Fruit fly (Drosophila melanogaster) whole organism, adult: Measurements from ENCODE around the gene CG15382.

Experiments used
- CG11617 ChIP-seq: fragments of 200-800 bp; sonication (Bioruptor generic); optimal IDR thresholded peaks from 2 replicates; lab custom pipeline; 2017; ENCODE audit warnings: mild to moderate bottlenecking, missing biosample characterization, missing genetic modification reagents, missing genetic modification characterization
- CG14711 ChIP-seq: fragments of 200-800 bp; sonication (Bioruptor generic); optimal IDR thresholded peaks from 2 replicates; lab custom pipeline; 2018; ENCODE audit warnings: missing biosample characterization, mild to moderate bottlenecking, missing genetic modification characterization, moderate library complexity
- CG7045 ChIP-seq: fragments of 200-800 bp; sonication (Bioruptor generic); optimal IDR thresholded peaks from 2 replicates; lab custom pipeline; 2017; ENCODE audit warnings: missing biosample characterization, mild to moderate bottlenecking, missing genetic modification characterization
- Crg-1 ChIP-seq: fragments of 200-800 bp; sonication (Bioruptor generic); optimal IDR thresholded peaks from 2 replicates; lab custom pipeline; 2016; ENCODE audit warnings: missing biosample characterization, missing genetic modification characterization
- Mnt ChIP-seq: fragments of 200-800 bp; sonication (Bioruptor generic); optimal IDR thresholded peaks from 2 replicates; lab custom pipeline; 2016; ENCODE audit warnings: missing biosample characterization, mild to moderate bottlenecking, missing genetic modification characterization
- cic ChIP-seq: fragments of 200-800 bp; sonication (Bioruptor generic); optimal IDR thresholded peaks from 2 replicates; lab custom pipeline; 2017; ENCODE audit warnings: missing biosample characterization, mild to moderate bottlenecking, missing genetic modification characterization, moderate library complexity
- cnc ChIP-seq, 2 experiments: fragments of >200 bp; optimal IDR thresholded peaks; 2 replicates each; lab custom pipeline; 2017
- ovo ChIP-seq: fragments of 200-800 bp; sonication (Bioruptor generic); optimal IDR thresholded peaks from 2 replicates; lab custom pipeline; 2016; ENCODE audit warnings: missing biosample characterization, missing genetic modification characterization
- tj ChIP-seq: fragments of 200-800 bp; sonication (Bioruptor generic); optimal IDR thresholded peaks from 3 replicates; lab custom pipeline; 2017; ENCODE audit warnings: missing biosample characterization, mild to moderate bottlenecking, missing genetic modification characterization, moderate library complexity
- toe ChIP-seq: fragments of 200-800 bp; sonication (Bioruptor generic); optimal IDR thresholded peaks from 2 replicates; lab custom pipeline; 2016; ENCODE audit warnings: missing biosample characterization, missing genetic modification characterization

DNA sequence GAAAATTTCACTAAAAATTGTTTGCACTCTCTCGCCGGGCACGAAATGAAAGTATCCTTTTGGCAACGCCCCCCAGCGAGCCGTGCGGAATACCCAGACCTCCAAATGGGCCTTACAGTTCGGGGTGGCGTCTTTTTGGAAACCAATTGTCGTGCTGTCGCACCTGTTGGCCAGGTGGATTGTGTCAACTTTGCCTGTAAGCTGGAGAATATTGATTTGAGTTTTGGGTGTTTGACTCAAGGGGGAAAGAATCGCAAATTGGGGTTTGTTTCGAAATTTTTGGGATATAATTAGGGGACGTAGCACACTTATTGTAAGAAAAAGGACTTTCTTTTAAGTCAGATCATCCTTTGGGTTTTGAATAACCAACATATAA lies 42.6 kb downstream of the CG15382 start:
- no peak for TF ChIP-seq CG7045 (GFP tag; lab: Kevin White, UChicago)
- no peak for TF ChIP-seq Crg-1 (GFP tag; lab: Kevin White, UChicago)
- TF ChIP-seq CG14711 (tag; lab: Kevin White, UChicago): no peak
- no peak for TF ChIP-seq ovo (GFP tag; lab: Kevin White, UChicago)
- no peak for TF ChIP-seq CG11617 (GFP tag; lab: Kevin White, UChicago)
- no peak for TF ChIP-seq cnc (optimal IDR thresholded peaks at IDR 0.05; lab: Kevin White, UChicago)
- no peak for TF ChIP-seq toe (GFP tag; lab: Kevin White, UChicago)
- no peak for TF ChIP-seq cic
- no peak for TF ChIP-seq Mnt (GFP tag; lab: Kevin White, UChicago)
- TF ChIP-seq tj (GFP tag; lab: Kevin White, UChicago): no peak
